Fruit fly (Drosophila melanogaster) whole organism, pupa: ENCODE data around the gene trio.

ENCODE experiments used
- CG13204 ChIP-seq: fragments of 200-800 bp; sonication (Bioruptor generic); optimal IDR thresholded peaks from 2 replicates; lab custom pipeline; 2018; ENCODE audit warnings: missing biosample characterization, mild to moderate bottlenecking, missing genetic modification characterization, moderate library complexity
- CG32121 ChIP-seq: fragments of 200-800 bp; sonication (Bioruptor generic); IDR thresholded peaks from 2 replicates; pipeline ENCODE4 v1.3.6; 2022; ENCODE audit warnings: missing biosample characterization, missing genetic modification characterization
- CG34367 ChIP-seq: fragments of 200-800 bp; sonication (Bioruptor generic); optimal IDR thresholded peaks from 2 replicates; lab custom pipeline; 2018; ENCODE audit warnings: missing biosample characterization, mild to moderate bottlenecking, missing genetic modification characterization
- D1 ChIP-seq: fragments of 200-800 bp; sonication (Bioruptor generic); optimal IDR thresholded peaks from 2 replicates; lab custom pipeline; 2018; ENCODE audit warnings: missing biosample characterization, mild to moderate bottlenecking, missing genetic modification characterization, moderate library complexity
- EcR ChIP-seq: fragments of 200-800 bp; sonication (Bioruptor generic); optimal IDR thresholded peaks from 3 replicates; lab custom pipeline; 2019; ENCODE audit warnings: missing biosample characterization, missing genetic modification characterization, mild to moderate bottlenecking, moderate library complexity, missing genetic modification reagents
- Pif1A ChIP-seq: fragments of 200-800 bp; sonication (Bioruptor generic); optimal IDR thresholded peaks from 3 replicates; lab custom pipeline; 2016; ENCODE audit warnings: missing biosample characterization, missing genetic modification characterization
- Pif1B ChIP-seq: fragments of 200-800 bp; sonication (Bioruptor generic); optimal IDR thresholded peaks from 3 replicates; lab custom pipeline; 2016; ENCODE audit warnings: missing biosample characterization, missing genetic modification characterization
- gl ChIP-seq: fragments of 200-800 bp; sonication (Bioruptor generic); optimal IDR thresholded peaks from 2 replicates; lab custom pipeline; 2018; ENCODE audit warnings: missing biosample characterization, mild to moderate bottlenecking, missing genetic modification characterization
- rn ChIP-seq: fragments of 200-800 bp; sonication (Bioruptor generic); IDR thresholded peaks from 2 replicates; pipeline ENCODE4 v1.3.6; 2022; ENCODE audit warnings: missing biosample characterization, missing genetic modification characterization

DNA sequence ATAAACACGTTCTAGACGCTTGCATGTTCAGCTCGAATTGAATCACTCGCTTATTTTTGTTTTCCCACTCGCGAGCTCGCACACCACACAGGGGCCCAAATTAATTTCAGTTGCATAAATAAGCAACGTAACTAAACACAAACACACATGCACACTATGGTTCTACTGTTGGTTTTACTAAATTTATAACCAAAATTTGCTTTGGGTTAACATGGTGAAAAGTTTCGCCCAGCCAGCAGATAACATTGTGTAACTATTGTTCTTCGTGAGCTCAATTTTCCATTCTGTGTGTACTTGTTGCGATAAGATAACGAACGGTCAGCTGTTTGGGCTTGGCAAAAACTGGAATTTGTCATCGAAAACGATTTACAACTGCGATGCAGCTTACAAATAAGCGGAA lies 34.7 kb downstream of the trio start:
- TF ChIP-seq rn (GFP tag; lab: Robert Waterston, UW) = no peak
- no peak for TF ChIP-seq EcR
- no peak for TF ChIP-seq CG32121 (GFP tag; lab: Robert Waterston, UW)
- TF ChIP-seq CG34367 (tag; lab: Kevin White, UChicago) = no peak
- no peak for TF ChIP-seq Pif1A (GFP tag; lab: Kevin White, UChicago)
- TF ChIP-seq gl = no peak
- no peak for TF ChIP-seq CG13204 (GFP tag; lab: Kevin White, UChicago)
- TF ChIP-seq Pif1B (GFP tag; lab: Kevin White, UChicago) = no peak
- TF ChIP-seq D1 (tag; lab: Kevin White, UChicago) = no peak
